Fruit fly (Drosophila melanogaster): ENCODE measurements around the gene Eno.

DNA sequence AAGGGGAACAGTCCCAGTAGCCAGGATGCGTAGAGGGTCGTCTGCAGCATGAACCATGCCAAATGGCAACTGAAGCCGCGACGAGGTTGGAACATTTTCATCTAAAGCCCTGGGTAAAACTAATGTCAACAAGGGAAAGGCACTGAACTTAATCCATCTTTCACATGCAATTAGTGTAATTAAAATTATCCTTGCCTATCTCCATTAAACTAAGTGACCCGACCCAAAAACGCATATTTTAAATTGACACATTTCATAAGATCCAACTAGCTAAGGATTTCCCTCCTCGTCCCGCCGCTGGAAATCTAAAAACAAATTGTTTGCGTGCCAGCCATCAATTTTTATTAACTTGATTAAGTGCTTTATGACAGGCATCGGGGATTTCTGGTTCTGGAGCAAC, 26.9 kb upstream of the Eno start, which contains the start of gene Gr22f:
- TF ChIP-seq psq (optimal IDR thresholded peaks at IDR 0.05) (no peak), insv (optimal IDR thresholded peaks at IDR 0.05) (no peak), Myc (optimal IDR thresholded peaks at IDR 0.05) (no peak), ttk (optimal IDR thresholded peaks at IDR 0.05) (no peak)
